Worm (Caenorhabditis elegans): ENCODE results near the gene K09E3.2.

DNA sequence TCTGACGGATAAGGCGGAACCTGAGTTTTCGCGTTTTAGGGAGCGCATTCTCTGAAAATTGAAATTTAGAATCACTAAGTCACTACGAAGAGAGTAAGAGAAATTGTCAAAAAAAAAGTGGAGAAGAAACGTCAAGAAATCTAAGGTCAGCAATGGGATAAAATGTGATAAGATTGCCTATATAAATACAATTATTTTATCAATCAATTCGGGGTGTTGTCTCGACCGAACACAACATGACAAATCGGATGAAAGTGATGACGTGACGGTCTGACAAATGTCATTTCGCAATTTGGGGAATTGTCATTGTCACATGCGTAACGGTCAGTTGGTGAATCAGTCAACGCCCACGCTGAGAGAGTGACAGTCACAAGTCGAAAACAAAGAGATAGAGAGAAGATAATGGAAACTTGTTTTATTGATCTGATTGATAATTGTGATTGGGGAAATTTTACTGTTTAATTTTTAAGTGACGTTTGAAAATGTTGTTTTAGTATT lies 20.6 kb downstream of the K09E3.2 start, which contains the start of gene cnp-3:
- TF ChIP-seq him-1 (tag; optimal IDR thresholded peaks at IDR 0.05) = no peak
- TF ChIP-seq dao-5 (tag; optimal IDR thresholded peaks at IDR 0.05) = no peak
